Fruit fly (Drosophila melanogaster): ENCODE measurements around the gene mRpL48.

DNA sequence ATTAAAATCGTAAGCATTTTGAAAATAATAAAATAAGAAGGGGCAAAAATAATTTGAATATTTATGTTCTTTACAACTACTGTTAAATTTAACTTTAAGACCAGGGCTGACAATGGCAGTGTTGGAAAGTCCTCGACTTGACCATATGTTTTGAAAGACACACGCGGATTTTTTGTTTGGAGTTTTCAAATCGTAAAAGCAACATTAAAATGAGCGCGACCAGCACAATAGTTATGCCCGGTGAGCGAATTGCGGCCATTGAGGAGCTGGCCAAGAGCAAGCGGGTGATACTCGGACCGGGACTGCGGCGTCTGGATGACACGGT is 18.3 kb downstream of the mRpL48 start, which contains the start of gene Rrp40:
- TF ChIP-seq CG1620 (GFP tag; optimal IDR thresholded peaks at IDR 0.05) (no peak), cnc (optimal IDR thresholded peaks at IDR 0.05) (no peak), Clk (GFP tag; optimal IDR thresholded peaks at IDR 0.05) (no peak), kay (GFP tag; ENCODE audit: borderline replicate concordance) (peak; percentile 25), tj (GFP tag; optimal IDR thresholded peaks at IDR 0.05) (no peak), CG7101 (tag; optimal IDR thresholded peaks at IDR 0.05) (no peak), CG14711 (tag; optimal IDR thresholded peaks at IDR 0.05) (peak; percentile 0), CG11617 (GFP tag; optimal IDR thresholded peaks at IDR 0.05) (no peak), ovo (GFP tag; optimal IDR thresholded peaks at IDR 0.05) (no peak), CG5204 (GFP tag; optimal IDR thresholded peaks at IDR 0.05) (no peak), Mnt (GFP tag; optimal IDR thresholded peaks at IDR 0.05) (peak; percentile 47), CG33017 (tag; optimal IDR thresholded peaks at IDR 0.05) (peak; percentile 47), cic (GFP tag; optimal IDR thresholded peaks at IDR 0.05) (no peak), CG12768 (GFP tag; optimal IDR thresholded peaks at IDR 0.05) (no peak)

All from whole organism, adult.